Worm (Caenorhabditis elegans) whole organism, L2 larva: Measurements from ENCODE around the gene fbxa-54.

Experiments
- ceh-82 ChIP-seq: fragments of 150-350 bp; optimal IDR thresholded peaks from 2 replicates; lab custom pipeline; 2014; ENCODE audit warnings: missing biosample characterization, missing genetic modification characterization
- egl-27 ChIP-seq: sonication (generic microtip); optimal IDR thresholded peaks from 3 replicates; lab custom pipeline; 2017; ENCODE audit warnings: missing biosample characterization, missing genetic modification reagents, missing genetic modification characterization
- lin-13 ChIP-seq: fragments of 150-350 bp; optimal IDR thresholded peaks from 2 replicates; lab custom pipeline; 2014; ENCODE audit warnings: missing biosample characterization, missing genetic modification reagents, missing genetic modification characterization
- nhr-10 ChIP-seq: sonication (generic microtip); optimal IDR thresholded peaks from 2 replicates; lab custom pipeline; 2017; ENCODE audit warnings: missing biosample characterization, missing genetic modification characterization
- nhr-12 ChIP-seq: fragments of 150-350 bp; optimal IDR thresholded peaks from 2 replicates; lab custom pipeline; 2014; ENCODE audit warnings: missing biosample characterization, missing genetic modification characterization
- nhr-237 ChIP-seq: fragments of 150-350 bp; optimal IDR thresholded peaks from 2 replicates; lab custom pipeline; 2014; ENCODE audit warnings: missing biosample characterization, missing genetic modification characterization
- sem-4 ChIP-seq: fragments of 150-350 bp; optimal IDR thresholded peaks from 2 replicates; lab custom pipeline; 2014; ENCODE audit warnings: missing biosample characterization, missing genetic modification reagents, missing genetic modification characterization
- unc-39 ChIP-seq: fragments of 150-350 bp; optimal IDR thresholded peaks from 2 replicates; lab custom pipeline; 2014; ENCODE audit warnings: missing biosample characterization, missing genetic modification characterization
- unc-62 ChIP-seq: fragments of 150-350 bp; optimal IDR thresholded peaks from 2 replicates; lab custom pipeline; 2014; ENCODE audit warnings: missing biosample characterization, missing genetic modification reagents, missing genetic modification characterization
- zag-1 ChIP-seq: fragments of 150-350 bp; optimal IDR thresholded peaks from 2 replicates; lab custom pipeline; 2014; ENCODE audit warnings: missing biosample characterization, missing genetic modification characterization

- TF ChIP-seq egl-27 (tag; lab: Kevin White, UChicago): no peak
- no peak for TF ChIP-seq nhr-237
- TF ChIP-seq sem-4 (tag; lab: Kevin White, UChicago): no peak
- TF ChIP-seq nhr-12: no peak
- TF ChIP-seq ceh-82 (tag; lab: Kevin White, UChicago): no peak
- no peak for TF ChIP-seq unc-62 (GFP tag; lab: Kevin White, UChicago)
- no peak for TF ChIP-seq zag-1 (tag; lab: Kevin White, UChicago)
- no peak for TF ChIP-seq nhr-10 (tag; lab: Kevin White, UChicago)
- no peak for TF ChIP-seq unc-39 (tag; lab: Kevin White, UChicago)
- no peak for TF ChIP-seq lin-13 (GFP tag; lab: Kevin White, UChicago)
These were observed 48.1 kb upstream of the fbxa-54 start for ce11 chrIII:907990-908389.
